Worm (Caenorhabditis elegans) whole organism, young adult: ENCODE results near the gene W05B10.3.

Source experiments
- B0336.3 ChIP-seq: fragments of 200-800 bp; sonication (Bioruptor generic); IDR thresholded peaks from 2 replicates; pipeline ENCODE4 v1.3.6; 2022; ENCODE audit warnings: missing genetic modification characterization, missing compliant biosample characterization
- F10E7.11 ChIP-seq: sonication (generic microtip); optimal IDR thresholded peaks from 2 replicates; lab custom pipeline; 2017; ENCODE audit warnings: mild to moderate bottlenecking, missing genetic modification characterization, moderate library complexity, missing compliant biosample characterization
- K11D2.4 ChIP-seq: fragments of 200-800 bp; sonication (Bioruptor generic); IDR thresholded peaks from 2 replicates; pipeline ENCODE4 v1.3.6; 2022; ENCODE audit warnings: missing genetic modification reagents, missing genetic modification characterization, missing compliant biosample characterization
- Y67H2A.10 ChIP-seq: fragments of 200-800 bp; sonication (Bioruptor generic); conservative IDR thresholded peaks from 2 replicates; pipeline ENCODE4 v1.3.6; 2022; ENCODE audit warnings: missing genetic modification reagents, missing genetic modification characterization, missing compliant biosample characterization
- Y79H2A.3 ChIP-seq: fragments of 200-800 bp; sonication (Bioruptor generic); conservative IDR thresholded peaks from 2 replicates; pipeline ENCODE4 v1.3.6; 2022; ENCODE audit warnings: missing genetic modification reagents, missing genetic modification characterization, missing compliant biosample characterization
- ama-1 ChIP-seq, 3 experiments: fragments of 150-350 bp in 1 of 3; sonication (generic microtip) in 2 of 3; optimal IDR thresholded peaks; 2 replicates each; lab custom pipeline; 2014 to 2018; ENCODE audit warnings: missing biosample characterization in 2 of 3, missing genetic modification characterization in 2 of 3, missing genetic modification reagents in 2 of 3
- attf-5 ChIP-seq: fragments of 200-800 bp; sonication (Bioruptor generic); optimal IDR thresholded peaks from 2 replicates; lab custom pipeline; 2018; ENCODE audit warnings: mild to moderate bottlenecking, missing genetic modification characterization, missing compliant biosample characterization
- bed-1 ChIP-seq: fragments of 200-800 bp; sonication (Bioruptor generic); IDR thresholded peaks from 2 replicates; pipeline ENCODE4 v1.3.6; 2022; ENCODE audit warnings: missing genetic modification reagents, missing genetic modification characterization, missing compliant biosample characterization
- bed-2 ChIP-seq: fragments of 200-800 bp; sonication (Bioruptor generic); IDR thresholded peaks from 2 replicates; pipeline ENCODE4 v1.3.6; 2022; ENCODE audit warnings: missing genetic modification reagents, missing genetic modification characterization, missing compliant biosample characterization
- cebp-1 ChIP-seq, 2 experiments: fragments of 200-800 bp in 1 of 2; sonication (Bioruptor generic) in 1 of 2; sonication (generic microtip) in 1 of 2; IDR thresholded peaks in 1 of 2; optimal IDR thresholded peaks in 1 of 2; 2 replicates each; pipeline versions ENCODE4 v1.3.6 to Lab custom; 2017 to 2022; ENCODE audit warnings: missing compliant biosample characterization in 2 of 2, missing genetic modification characterization in 2 of 2, mild to moderate bottlenecking in 1 of 2, missing genetic modification reagents in 1 of 2, moderate library complexity in 1 of 2
- ceh-27 ChIP-seq: fragments of 200-800 bp; sonication (Bioruptor generic); optimal IDR thresholded peaks from 2 replicates; lab custom pipeline; 2018; ENCODE audit warnings: mild to moderate bottlenecking, missing genetic modification characterization, moderate library complexity, missing compliant biosample characterization
- ceh-79 ChIP-seq: sonication (generic microtip); optimal IDR thresholded peaks from 2 replicates; lab custom pipeline; 2017; ENCODE audit warnings: mild to moderate bottlenecking, missing genetic modification characterization, missing compliant biosample characterization
- egl-44 ChIP-seq: fragments of 200-800 bp; sonication (Bioruptor generic); IDR thresholded peaks from 2 replicates; pipeline ENCODE4 v1.3.6; 2022; ENCODE audit warnings: missing genetic modification reagents, missing genetic modification characterization, missing compliant biosample characterization
- egrh-3 ChIP-seq: fragments of 200-800 bp; sonication (Bioruptor generic); IDR thresholded peaks from 2 replicates; pipeline ENCODE4 v1.3.6; 2022; ENCODE audit warnings: missing genetic modification reagents, missing genetic modification characterization, missing compliant biosample characterization
- ekl-4 ChIP-seq: fragments of 200-800 bp; sonication (Bioruptor generic); IDR thresholded peaks from 2 replicates; pipeline ENCODE4 v1.3.6; 2022; ENCODE audit warnings: missing genetic modification reagents, missing genetic modification characterization, missing compliant biosample characterization
- hlh-26 ChIP-seq: fragments of 200-800 bp; sonication (Bioruptor generic); conservative IDR thresholded peaks from 2 replicates; pipeline ENCODE4 v1.3.6; 2022; ENCODE audit warnings: missing genetic modification reagents, missing genetic modification characterization, missing compliant biosample characterization
- hmg-20 ChIP-seq: fragments of 200-800 bp; sonication (Bioruptor generic); IDR thresholded peaks from 2 replicates; pipeline ENCODE4 v1.3.6; 2022; ENCODE audit warnings: missing genetic modification reagents, missing genetic modification characterization, missing compliant biosample characterization
- lag-1 ChIP-seq: fragments of 200-800 bp; sonication (Bioruptor generic); IDR thresholded peaks from 2 replicates; pipeline ENCODE4 v1.3.6; 2022; ENCODE audit warnings: missing genetic modification reagents, missing genetic modification characterization, missing compliant biosample characterization
- lsy-27 ChIP-seq: sonication (generic microtip); optimal IDR thresholded peaks from 2 replicates; lab custom pipeline; 2017; ENCODE audit warnings: missing genetic modification characterization, mild to moderate bottlenecking, missing compliant biosample characterization, antibody characterized with exemption, missing genotype, borderline replicate concordance; ENCODE audit not compliant: insufficient read depth
- madf-6 ChIP-seq: fragments of 200-800 bp; sonication (Bioruptor generic); IDR thresholded peaks from 2 replicates; pipeline ENCODE4 v1.3.6; 2022; ENCODE audit warnings: missing genetic modification reagents, missing genetic modification characterization, missing compliant biosample characterization
- nhr-120 ChIP-seq: fragments of 200-800 bp; sonication (Bioruptor generic); IDR thresholded peaks from 2 replicates; pipeline ENCODE4 v1.3.6; 2022; ENCODE audit warnings: missing genetic modification characterization, missing compliant biosample characterization
- nhr-80 ChIP-seq: sonication (generic microtip); optimal IDR thresholded peaks from 2 replicates; lab custom pipeline; 2016; ENCODE audit warnings: missing genetic modification characterization, missing compliant biosample characterization
- pha-4 ChIP-seq: fragments of 150-350 bp; sonication (generic microtip); optimal IDR thresholded peaks from 2 replicates; lab custom pipeline; 2014; ENCODE audit warnings: missing biosample characterization, missing genetic modification reagents, missing genetic modification characterization
- sea-2 ChIP-seq: fragments of 200-800 bp; sonication (Bioruptor generic); IDR thresholded peaks from 2 replicates; pipeline ENCODE4 v1.3.6; 2022; ENCODE audit warnings: missing genetic modification characterization, missing compliant biosample characterization
- sptf-2 ChIP-seq: fragments of 200-800 bp; sonication (Bioruptor generic); optimal IDR thresholded peaks from 2 replicates; lab custom pipeline; 2018; ENCODE audit warnings: mild to moderate bottlenecking, missing genetic modification characterization, missing compliant biosample characterization
- tbx-9 ChIP-seq: sonication (generic microtip); optimal IDR thresholded peaks from 2 replicates; lab custom pipeline; 2016; ENCODE audit warnings: borderline replicate concordance, missing genetic modification characterization, inconsistent platforms, missing compliant biosample characterization
- unc-130 ChIP-seq: sonication (generic microtip); optimal IDR thresholded peaks from 2 replicates; lab custom pipeline; 2016; ENCODE audit warnings: missing genetic modification reagents, missing genetic modification characterization, missing compliant biosample characterization
- ztf-18 ChIP-seq: sonication (generic microtip); optimal IDR thresholded peaks from 2 replicates; lab custom pipeline; 2016; ENCODE audit warnings: missing genotype, mild to moderate bottlenecking, missing genetic modification characterization, missing compliant biosample characterization
- ztf-25 ChIP-seq: fragments of 200-800 bp; sonication (Bioruptor generic); IDR thresholded peaks from 2 replicates; pipeline ENCODE4 v1.3.6; 2022; ENCODE audit warnings: missing genetic modification reagents, missing genetic modification characterization, missing compliant biosample characterization
- ztf-3 ChIP-seq: fragments of 200-800 bp; sonication (Bioruptor generic); optimal IDR thresholded peaks from 2 replicates; lab custom pipeline; 2018; ENCODE audit warnings: mild to moderate bottlenecking, missing genetic modification characterization, missing compliant biosample characterization

The W05B10.3 gene

DNA sequence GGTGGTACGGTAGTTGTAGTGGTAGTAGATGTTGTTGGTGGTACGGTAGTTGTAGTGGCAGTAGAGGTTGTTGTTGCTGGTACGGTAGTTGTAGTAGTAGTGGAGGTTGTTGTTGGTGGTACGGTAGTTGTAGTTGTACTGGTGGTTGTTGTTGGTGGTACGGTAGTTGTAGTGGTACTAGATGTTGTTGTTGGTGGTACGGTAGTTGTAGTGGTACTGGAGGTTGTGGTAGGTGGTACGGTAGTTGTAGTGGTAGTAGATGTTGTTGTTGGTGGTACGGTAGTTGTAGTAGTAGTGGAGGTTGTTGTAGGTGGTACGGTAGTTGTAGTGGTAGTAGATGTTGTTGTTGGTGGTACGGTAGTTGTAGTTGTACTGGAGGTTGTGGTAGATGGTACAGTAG, 28.5 kb downstream of the W05B10.3 start:
- TF ChIP-seq B0336.3 (GFP tag; lab: Robert Waterston, UW) (no peak), ama-1 (optimal IDR thresholded peaks at IDR 0.05; lab: Kevin White, UChicago) (no peak), ama-1 (GFP tag; optimal IDR thresholded peaks at IDR 0.05; lab: Kevin White, UChicago) (no peak), egl-44 (GFP tag; lab: Robert Waterston, UW) (no peak), bed-1 (GFP tag; lab: Robert Waterston, UW) (0 out of 2 replicates have a peak, but pooled peaks have one; percentile 16)

DNA sequence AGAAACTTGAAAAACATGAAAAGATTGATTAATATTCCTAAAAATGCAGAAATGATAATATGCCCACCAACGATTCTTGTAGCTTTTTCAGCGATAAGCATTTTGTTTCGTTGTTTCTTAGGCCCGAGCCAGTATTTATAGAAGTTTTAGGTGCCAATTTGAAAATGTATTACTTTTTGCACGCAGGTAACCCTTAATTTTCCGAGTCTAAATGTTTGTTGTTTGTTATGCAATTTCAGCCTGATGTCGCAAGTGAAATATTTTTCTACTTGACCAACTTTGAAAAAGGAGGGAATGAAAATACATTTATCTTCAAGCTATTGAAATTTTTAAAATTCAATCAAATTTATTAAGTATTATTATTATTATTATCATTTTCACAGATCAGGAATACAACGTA, 29.5 kb downstream of the W05B10.3 start, which contains the start of gene srx-113:
Gene srx-113, minus strand, starts transcription at position 101 of the 400 bp plus-strand sequence.
- TF ChIP-seq attf-5, result no peak
- TF ChIP-seq, all 124 proteins: peak for 0

DNA sequence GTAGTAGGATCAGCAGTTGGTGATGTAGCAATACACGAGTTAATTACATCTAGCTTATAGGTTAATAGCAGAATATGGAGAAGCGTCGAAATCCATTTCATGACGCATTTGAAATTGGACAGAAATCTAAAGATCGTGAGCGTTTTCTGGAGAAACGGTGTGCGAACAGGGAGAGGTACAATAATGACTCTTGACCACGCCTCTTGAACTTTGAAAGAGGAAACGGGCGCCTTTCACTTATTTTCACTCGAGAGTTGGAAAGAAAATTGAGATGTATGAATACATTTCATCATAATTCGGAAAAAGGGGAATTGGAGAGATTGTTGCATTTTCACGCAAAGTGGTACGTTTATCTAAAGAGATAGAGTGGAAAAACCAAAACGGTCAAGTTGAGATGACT, 31.8 kb downstream of the W05B10.3 start, which contains the start of gene F56H9.6:
Gene F56H9.6, minus strand, starts transcription at position 101 of the 400 bp plus-strand sequence.
- TF ChIP-seq ceh-79 (tag; lab: Kevin White, UChicago) (no peak), nhr-120 (GFP tag; lab: Robert Waterston, UW) (0 out of 2 replicates have a peak, but pooled peaks have one; percentile 12), sptf-2 (no peak), cebp-1 (GFP tag; IDR thresholded peaks at IDR 0.05; lab: Robert Waterston, UW) (no peak), cebp-1 (tag; optimal IDR thresholded peaks at IDR 0.05; lab: Kevin White, UChicago) (no peak), sea-2 (GFP tag; lab: Robert Waterston, UW) (no peak), hlh-26 (GFP tag; lab: Robert Waterston, UW) (no peak), lag-1 (GFP tag; lab: Robert Waterston, UW) (no peak)
- TF ChIP-seq, all 124 proteins: peak for 1

DNA sequence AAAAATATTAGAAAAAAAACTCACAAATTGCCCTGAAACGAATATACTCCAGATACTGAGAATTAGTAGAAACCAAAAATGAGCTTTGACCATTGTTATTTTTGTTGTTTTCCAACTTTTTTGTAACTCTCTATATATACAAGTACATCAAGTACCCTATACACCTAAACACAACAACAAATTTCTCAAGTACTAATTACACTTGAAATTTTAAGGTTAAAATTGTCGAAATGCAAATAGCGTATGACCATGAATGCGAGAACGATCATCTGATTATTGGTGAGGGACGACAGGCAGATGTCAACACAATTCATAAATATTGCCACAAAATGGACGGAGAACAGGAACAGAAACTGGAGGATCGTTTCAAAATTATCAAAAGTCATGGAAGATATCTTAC, 37.1 kb downstream of the W05B10.3 start, which contains the start of gene F56H9.9:
Gene F56H9.9, minus strand, starts transcription at position 101 of the 400 bp plus-strand sequence.
- no peak for TF ChIP-seq Y79H2A.3 (GFP tag; lab: Robert Waterston, UW)
- peak; percentile 8 for TF ChIP-seq ceh-27 (GFP tag; lab: Kevin White, UChicago)

DNA sequence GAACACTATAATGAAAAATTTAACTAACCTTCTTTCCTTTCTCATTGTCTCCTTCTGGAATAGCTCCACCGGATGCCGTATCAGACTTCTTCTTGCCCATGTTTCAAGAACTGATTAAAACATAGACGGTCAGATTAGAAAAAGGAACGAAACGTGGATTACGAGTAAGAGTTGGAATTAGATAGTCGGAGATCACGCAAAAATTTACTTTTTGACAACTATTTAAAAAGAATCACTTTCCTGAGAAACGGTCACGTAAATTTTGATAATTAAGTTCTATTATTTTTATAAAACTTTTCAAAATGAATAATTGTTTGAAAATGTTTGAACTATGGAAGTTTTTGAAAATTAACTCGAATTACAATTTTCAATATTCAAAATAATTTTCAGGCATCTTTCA, 49.4 kb downstream of the W05B10.3 start, which contains the start of gene cyc-2.2:
Gene cyc-2.2, minus strand, starts transcription at position 101 of the 400 bp plus-strand sequence.
- TF ChIP-seq nhr-80 (tag; lab: Kevin White, UChicago) (no peak), ztf-18 (tag; lab: Kevin White, UChicago) (no peak), unc-130 (GFP tag; lab: Kevin White, UChicago) (no peak), bed-2 (GFP tag; lab: Robert Waterston, UW) (no peak), pha-4 (tag; lab: Kevin White, UChicago) (no peak), F10E7.11 (tag; lab: Kevin White, UChicago) (no peak), tbx-9 (tag; lab: Kevin White, UChicago) (no peak), ekl-4 (GFP tag; lab: Robert Waterston, UW) (no peak), egrh-3 (GFP tag; lab: Robert Waterston, UW) (no peak), Y67H2A.10 (GFP tag; lab: Robert Waterston, UW) (no peak), K11D2.4 (GFP tag; lab: Robert Waterston, UW) (no peak), lsy-27 (tag; lab: Kevin White, UChicago) (no peak), ztf-25 (GFP tag; lab: Robert Waterston, UW) (no peak), Y79H2A.3 (GFP tag; lab: Robert Waterston, UW) (no peak), ztf-3 (GFP tag; lab: Kevin White, UChicago) (no peak), hmg-20 (GFP tag; lab: Robert Waterston, UW) (no peak), madf-6 (GFP tag; lab: Robert Waterston, UW) (no peak)
